Fruit fly (Drosophila melanogaster): ENCODE results near the gene Dysb.

Gene Dysb

dm6 chr3L:18870027-18870426 is 2.5 kb downstream of the Dysb start, which contains the start of gene Blos3 (continued):
- TF ChIP-seq CG14710 (tag; optimal IDR thresholded peaks at IDR 0.05) (peak; percentile 34), CG18619 (GFP tag; optimal IDR thresholded peaks at IDR 0.05) (peak; percentile 0), Hmx (GFP tag; optimal IDR thresholded peaks at IDR 0.05) (peak; percentile 41), CG3726 (GFP tag; IDR thresholded peaks at IDR 0.05) (no peak), Dek (tag; optimal IDR thresholded peaks at IDR 0.05) (peak; percentile 3), al (GFP tag; IDR thresholded peaks at IDR 0.05) (peak; percentile 15; the same call in 1 of the 2 replicates), cas (GFP tag; IDR thresholded peaks at IDR 0.05) (no peak), CG34422 (GFP tag; IDR thresholded peaks at IDR 0.05) (peak; percentile 25; the same call in 1 of the 3 replicates), CG1647 (GFP tag; optimal IDR thresholded peaks at IDR 0.05) (peak; percentile 51), NC2α (GFP tag; optimal IDR thresholded peaks at IDR 0.05) (peak; percentile 6), CG10209 (GFP tag; optimal IDR thresholded peaks at IDR 0.05) (no peak), gce (GFP tag; IDR thresholded peaks at IDR 0.05) (no peak), CG9797 (GFP tag; optimal IDR thresholded peaks at IDR 0.05) (no peak), CG10979 (tag; optimal IDR thresholded peaks at IDR 0.05) (peak; percentile 51), abd-A (tag; optimal IDR thresholded peaks at IDR 0.05) (no peak), D19B (GFP tag; optimal IDR thresholded peaks at IDR 0.05) (no peak), B-H1 (GFP tag; IDR thresholded peaks at IDR 0.05) (no peak), CG14014 (GFP tag; IDR thresholded peaks at IDR 0.05) (0 out of 2 replicates have a peak, but pooled peaks have one; percentile 10), sisA (GFP tag; IDR thresholded peaks at IDR 0.05) (peak; percentile 14; the same call in 1 of the 2 replicates), zf30C (GFP tag; optimal IDR thresholded peaks at IDR 0.05) (no peak), slp2 (GFP tag; optimal IDR thresholded peaks at IDR 0.05) (peak; percentile 2), jumu (GFP tag; optimal IDR thresholded peaks at IDR 0.05) (peak; percentile 53), CG34376 (GFP tag; optimal IDR thresholded peaks at IDR 0.05) (peak; percentile 0), Fer2 (tag; optimal IDR thresholded peaks at IDR 0.05) (no peak), pzg (GFP tag; optimal IDR thresholded peaks at IDR 0.05) (peak; percentile 22), CG17612 (GFP tag; IDR thresholded peaks at IDR 0.05) (no peak), dan (GFP tag; IDR thresholded peaks at IDR 0.05) (no peak), CG10462 (GFP tag; optimal IDR thresholded peaks at IDR 0.05) (no peak), CkIIα-i1 (GFP tag; IDR thresholded peaks at IDR 0.05) (no peak), CG17359 (tag; optimal IDR thresholded peaks at IDR 0.05) (peak; percentile 58), CG6765 (GFP tag; optimal IDR thresholded peaks at IDR 0.05) (no peak), Sry-δ (GFP tag; optimal IDR thresholded peaks at IDR 0.05) (peak; percentile 29), dmrt11E (tag; optimal IDR thresholded peaks at IDR 0.05) (peak; percentile 5), stc (GFP tag; IDR thresholded peaks at IDR 0.05) (no peak), salm (tag; optimal IDR thresholded peaks at IDR 0.05) (peak; percentile 6), CG43689 (GFP tag; IDR thresholded peaks at IDR 0.05) (no peak), Ets65A (GFP tag) (peak; percentile 88), CG6254 (GFP tag; optimal IDR thresholded peaks at IDR 0.05) (no peak), CG15269 (tag; optimal IDR thresholded peaks at IDR 0.05) (no peak), CG6175 (GFP tag; IDR thresholded peaks at IDR 0.05) (no peak), Bgb (GFP tag; IDR thresholded peaks at IDR 0.05; ENCODE audit: partially characterized antibody) (no peak), Lpt (GFP tag; optimal IDR thresholded peaks at IDR 0.05) (no peak), cad (GFP tag; optimal IDR thresholded peaks at IDR 0.05) (no peak), HLH54F (GFP tag; optimal IDR thresholded peaks at IDR 0.05) (peak; percentile 19), ro (GFP tag; IDR thresholded peaks at IDR 0.05) (no peak), CG4360 (GFP tag; IDR thresholded peaks at IDR 0.05) (no peak), ATbp (GFP tag; optimal IDR thresholded peaks at IDR 0.05) (peak; percentile 57), CG18011 (GFP tag; optimal IDR thresholded peaks at IDR 0.05) (no peak), HHEX (GFP tag; optimal IDR thresholded peaks at IDR 0.05) (peak; percentile 37), pan (optimal IDR thresholded peaks at IDR 0.05) (no peak), pan (GFP tag; optimal IDR thresholded peaks at IDR 0.05 in 1 of 2, IDR thresholded peaks at IDR 0.05 in 1 of 2) (no peak), Meics (GFP tag; optimal IDR thresholded peaks at IDR 0.05) (peak; percentile 60)
